Fruit fly (Drosophila melanogaster) whole organism, embryonic: ENCODE measurements around the gene Mlc2.

Experiments used
- CG10321 ChIP-seq: fragments of 200-800 bp; sonication (Bioruptor generic); IDR thresholded peaks from 2 replicates; pipeline ENCODE4 v1.3.6; 2022; ENCODE audit warnings: missing biosample characterization, missing genetic modification characterization
- CG11247 ChIP-seq: fragments of 200-800 bp; sonication (Bioruptor generic); IDR thresholded peaks from 2 replicates; pipeline ENCODE4 v1.3.6; 2022; ENCODE audit warnings: missing biosample characterization, missing genetic modification characterization
- CG11560 ChIP-seq: fragments of 200-800 bp; sonication (Bioruptor generic); IDR thresholded peaks from 3 replicates; pipeline ENCODE4 v1.3.6; 2022; ENCODE audit warnings: missing biosample characterization, missing genetic modification characterization
- CG12071 ChIP-seq: fragments of 200-800 bp; sonication (Bioruptor generic); optimal IDR thresholded peaks from 3 replicates; lab custom pipeline; 2018; ENCODE audit warnings: missing biosample characterization, mild to moderate bottlenecking, missing genetic modification characterization
- CG12769 ChIP-seq: fragments of 200-800 bp; sonication (Bioruptor generic); optimal IDR thresholded peaks from 2 replicates; lab custom pipeline; 2019; ENCODE audit warnings: missing biosample characterization, mild to moderate bottlenecking, missing genetic modification characterization, moderate library complexity
- CG13894 ChIP-seq: fragments of 200-800 bp; sonication (Bioruptor generic); optimal IDR thresholded peaks from 3 replicates; lab custom pipeline; 2018; ENCODE audit warnings: missing biosample characterization, mild to moderate bottlenecking, missing genetic modification characterization, moderate library complexity
- CG1647 ChIP-seq: fragments of 200-800 bp; sonication (Bioruptor generic); optimal IDR thresholded peaks from 3 replicates; lab custom pipeline; 2016; ENCODE audit warnings: missing biosample characterization, missing genetic modification characterization
- CG16815 ChIP-seq: fragments of 200-800 bp; sonication (Bioruptor generic); optimal IDR thresholded peaks from 3 replicates; lab custom pipeline; 2017; ENCODE audit warnings: missing biosample characterization, mild to moderate bottlenecking, missing genetic modification characterization
- CG17361 ChIP-seq: fragments of 200-800 bp; sonication (Bioruptor generic); IDR thresholded peaks from 3 replicates; pipeline ENCODE4 v1.3.6; 2022; ENCODE audit warnings: missing biosample characterization, missing genetic modification characterization
- CG17385 ChIP-seq: fragments of 200-800 bp; sonication (Bioruptor generic); optimal IDR thresholded peaks from 3 replicates; lab custom pipeline; 2018; ENCODE audit warnings: missing biosample characterization, mild to moderate bottlenecking, missing genetic modification characterization
- CG17612 ChIP-seq: fragments of 200-800 bp; sonication (Bioruptor generic); IDR thresholded peaks from 2 replicates; pipeline ENCODE4 v1.3.6; 2022; ENCODE audit warnings: missing biosample characterization, missing genetic modification characterization
- CG17802 ChIP-seq: fragments of 200-800 bp; sonication (Bioruptor generic); optimal IDR thresholded peaks from 2 replicates; lab custom pipeline; 2018; ENCODE audit warnings: missing biosample characterization, mild to moderate bottlenecking, missing genetic modification characterization, moderate library complexity
- CG1832 ChIP-seq: fragments of 200-800 bp; sonication (Bioruptor generic); optimal IDR thresholded peaks from 2 replicates; lab custom pipeline; 2017; ENCODE audit warnings: missing biosample characterization, mild to moderate bottlenecking, missing genetic modification characterization, inconsistent platforms
- CG2678 ChIP-seq: fragments of 200-800 bp; sonication (Bioruptor generic); optimal IDR thresholded peaks from 3 replicates; lab custom pipeline; 2019; ENCODE audit warnings: missing biosample characterization, mild to moderate bottlenecking, missing genetic modification characterization, moderate library complexity
- CG32767 ChIP-seq: fragments of 200-800 bp; sonication (Bioruptor generic); IDR thresholded peaks from 2 replicates; pipeline ENCODE4 v1.3.6; 2022; ENCODE audit warnings: missing biosample characterization, missing genetic modification characterization
- CG3407 ChIP-seq: fragments of 200-800 bp; sonication (Bioruptor generic); optimal IDR thresholded peaks from 2 replicates; lab custom pipeline; 2018; ENCODE audit warnings: missing biosample characterization, mild to moderate bottlenecking, missing genetic modification characterization
- CG3838 ChIP-seq: fragments of 200-800 bp; sonication (Bioruptor generic); optimal IDR thresholded peaks from 3 replicates; lab custom pipeline; 2016; ENCODE audit warnings: missing biosample characterization, missing genetic modification characterization
- CG43689 ChIP-seq: fragments of 200-800 bp; sonication (Bioruptor generic); IDR thresholded peaks from 2 replicates; pipeline ENCODE4 v1.3.6; 2022; ENCODE audit warnings: missing biosample characterization, missing genetic modification characterization
- CG5953 ChIP-seq: fragments of 200-800 bp; sonication (Bioruptor generic); IDR thresholded peaks from 2 replicates; pipeline ENCODE4 v1.3.6; 2022; ENCODE audit warnings: missing biosample characterization, missing genetic modification characterization
- CG6654 ChIP-seq: fragments of 200-800 bp; sonication (Bioruptor generic); optimal IDR thresholded peaks from 2 replicates; lab custom pipeline; 2017; ENCODE audit warnings: missing biosample characterization, mild to moderate bottlenecking, missing genetic modification characterization
- CG8944 ChIP-seq: fragments of 200-800 bp; sonication (Bioruptor generic); optimal IDR thresholded peaks from 3 replicates; lab custom pipeline; 2016; ENCODE audit warnings: missing biosample characterization, missing genetic modification characterization
- CHES-1-like ChIP-seq: fragments of 200-800 bp; sonication (Bioruptor generic); optimal IDR thresholded peaks from 2 replicates; lab custom pipeline; 2016; ENCODE audit warnings: missing biosample characterization, missing genetic modification characterization
- Deaf1 ChIP-seq: fragments of 200-800 bp; optimal IDR thresholded peaks from 3 replicates; lab custom pipeline; 2019; ENCODE audit warnings: missing biosample characterization, mild to moderate bottlenecking, missing genetic modification characterization, moderate library complexity
- ERR ChIP-seq: fragments of 200-800 bp; sonication (Bioruptor generic); optimal IDR thresholded peaks from 2 replicates; lab custom pipeline; 2016; ENCODE audit warnings: missing biosample characterization, missing genetic modification characterization
- Fer3 ChIP-seq: fragments of 200-800 bp; sonication (Bioruptor generic); optimal IDR thresholded peaks from 2 replicates; lab custom pipeline; 2018; ENCODE audit warnings: missing biosample characterization, mild to moderate bottlenecking, missing genetic modification characterization, moderate library complexity
- H2.0 ChIP-seq: fragments of 200-800 bp; sonication (Bioruptor generic); IDR thresholded peaks from 2 replicates; pipeline ENCODE4 v1.3.6; 2022; ENCODE audit warnings: missing biosample characterization, missing genetic modification characterization
- HmgZ ChIP-seq: fragments of 200-800 bp; sonication (Bioruptor generic); optimal IDR thresholded peaks from 2 replicates; lab custom pipeline; 2018; ENCODE audit warnings: missing biosample characterization, mild to moderate bottlenecking, missing genetic modification characterization
- Med ChIP-seq: fragments of 200-800 bp; sonication (Bioruptor generic); peaks from one replicate; lab custom pipeline; 2016; ENCODE audit warnings: missing biosample characterization, missing genetic modification characterization, mild to moderate bottlenecking, inconsistent platforms, moderate library complexity
- NFAT ChIP-seq: fragments of 200-800 bp; sonication (Bioruptor generic); IDR thresholded peaks from 2 replicates; pipeline ENCODE4 v1.3.6; 2022; ENCODE audit warnings: missing biosample characterization, missing genetic modification characterization
- Nf-YA ChIP-seq: fragments of 200-800 bp; sonication (Bioruptor generic); IDR thresholded peaks from 2 replicates; pipeline ENCODE4 v1.3.6; 2022; ENCODE audit warnings: missing biosample characterization, missing genetic modification characterization
- Nf-YB ChIP-seq: fragments of 200-800 bp; sonication (Bioruptor generic); optimal IDR thresholded peaks from 3 replicates; lab custom pipeline; 2019; ENCODE audit warnings: missing biosample characterization, mild to moderate bottlenecking, missing genetic modification characterization, moderate library complexity
- Nf-YC ChIP-seq: fragments of 200-800 bp; optimal IDR thresholded peaks from 3 replicates; lab custom pipeline; 2019; ENCODE audit warnings: missing biosample characterization, mild to moderate bottlenecking, missing genetic modification characterization, moderate library complexity
- Tbp ChIP-seq: fragments of >200 bp; optimal IDR thresholded peaks from 2 replicates; lab custom pipeline; 2018; ENCODE audit warnings: missing biosample characterization, missing genetic modification characterization
- al ChIP-seq: fragments of 200-800 bp; sonication (Bioruptor generic); IDR thresholded peaks from 2 replicates; pipeline ENCODE4 v1.3.6; 2022; ENCODE audit warnings: missing biosample characterization, missing genetic modification characterization
- ap ChIP-seq: fragments of 200-800 bp; sonication (Bioruptor generic); IDR thresholded peaks from 2 replicates; pipeline ENCODE4 v1.3.6; 2022; ENCODE audit warnings: missing biosample characterization, missing genetic modification characterization
- cas ChIP-seq: fragments of 200-800 bp; sonication (Bioruptor generic); IDR thresholded peaks from 2 replicates; pipeline ENCODE4 v1.3.6; 2022; ENCODE audit warnings: missing biosample characterization, missing genetic modification characterization
- ci ChIP-seq: fragments of 200-800 bp; sonication (Bioruptor generic); IDR thresholded peaks from 3 replicates; pipeline ENCODE4 v1.3.6; 2022; ENCODE audit warnings: missing biosample characterization, missing genetic modification characterization
- crol ChIP-seq: fragments of 200-800 bp; sonication (Bioruptor generic); IDR thresholded peaks from 2 replicates; pipeline ENCODE4 v1.3.6; 2022; ENCODE audit warnings: missing biosample characterization, missing genetic modification characterization
- gce ChIP-seq: fragments of 200-800 bp; sonication (Bioruptor generic); IDR thresholded peaks from 3 replicates; pipeline ENCODE4 v1.3.6; 2022; ENCODE audit warnings: missing biosample characterization, missing genetic modification characterization
- gcm2 ChIP-seq: fragments of 200-800 bp; sonication (Bioruptor generic); optimal IDR thresholded peaks from 2 replicates; lab custom pipeline; 2016; ENCODE audit warnings: missing biosample characterization, missing genetic modification characterization
- hkb ChIP-seq, 2 experiments: fragments of 200-800 bp in 1 of 2; fragments of >200 bp in 1 of 2; sonication (Bioruptor generic) in 1 of 2; IDR thresholded peaks in 1 of 2; optimal IDR thresholded peaks in 1 of 2; 2 replicates each; pipeline versions ENCODE4 v1.3.6 to Lab custom; 2017 to 2022; ENCODE audit warnings: missing biosample characterization in 1 of 2, missing genetic modification characterization in 1 of 2
- inv ChIP-seq: fragments of 200-800 bp; sonication (Bioruptor generic); IDR thresholded peaks from 2 replicates; pipeline ENCODE4 v1.3.6; 2022; ENCODE audit warnings: missing biosample characterization, missing genetic modification characterization; ENCODE audit not compliant: partially characterized antibody
- knrl ChIP-seq: fragments of 200-800 bp; sonication (Bioruptor generic); IDR thresholded peaks from 3 replicates; pipeline ENCODE4 v1.3.6; 2022; ENCODE audit warnings: missing biosample characterization, missing genetic modification characterization; ENCODE audit not compliant: partially characterized antibody
- nerfin-1 ChIP-seq: fragments of 200-800 bp; sonication (Bioruptor generic); optimal IDR thresholded peaks from 3 replicates; lab custom pipeline; 2019; ENCODE audit warnings: missing biosample characterization, mild to moderate bottlenecking, missing genetic modification characterization, moderate library complexity
- row ChIP-seq: fragments of 200-800 bp; sonication (Bioruptor generic); IDR thresholded peaks from 3 replicates; pipeline ENCODE4 v1.3.6; 2022; ENCODE audit warnings: missing biosample characterization, missing genetic modification characterization
- sr ChIP-seq: fragments of 200-800 bp; sonication (Bioruptor generic); IDR thresholded peaks from 3 replicates; pipeline ENCODE4 v1.3.6; 2022; ENCODE audit warnings: missing biosample characterization, missing genetic modification characterization
- stwl ChIP-seq: fragments of 200-800 bp; sonication (Bioruptor generic); optimal IDR thresholded peaks from 3 replicates; lab custom pipeline; 2018; ENCODE audit warnings: missing biosample characterization, mild to moderate bottlenecking, missing genetic modification characterization, moderate library complexity
- trem ChIP-seq: fragments of 200-800 bp; optimal IDR thresholded peaks from 3 replicates; lab custom pipeline; 2019; ENCODE audit warnings: missing biosample characterization, mild to moderate bottlenecking, missing genetic modification characterization, moderate library complexity
- trh ChIP-seq: fragments of 200-800 bp; sonication (Bioruptor generic); optimal IDR thresholded peaks from 2 replicates; lab custom pipeline; 2016; ENCODE audit warnings: missing biosample characterization, missing genetic modification characterization
- unpg ChIP-seq: fragments of 200-800 bp; sonication (Bioruptor generic); optimal IDR thresholded peaks from 3 replicates; lab custom pipeline; 2018; ENCODE audit warnings: missing biosample characterization, mild to moderate bottlenecking, missing genetic modification characterization, moderate library complexity

Gene Mlc2

dm6 chr3R:30174160-30175002 is at the start of gene Mlc2:
TSS of gene Mlc2 (minus strand) at chr3R:30174551.
- TF ChIP-seq Med (peak; percentile 53), ap (GFP tag; lab: Robert Waterston, UW) (no peak), nerfin-1 (no peak), CG5953 (no peak), Nf-YC (tag; lab: Kevin White, UChicago) (peak; percentile 43), CHES-1-like (GFP tag; lab: Kevin White, UChicago) (no peak), H2.0 (GFP tag; lab: Robert Waterston, UW) (no peak), CG8944 (GFP tag; lab: Kevin White, UChicago) (no peak), CG43689 (GFP tag; lab: Robert Waterston, UW) (no peak), CG32767 (peak; percentile 37; the same call in 1 of the 2 replicates), sr (GFP tag; lab: Robert Waterston, UW) (peak; percentile 52; the same call in 1 of the 3 replicates), crol (peak; percentile 66), inv (no peak), CG12071 (GFP tag; lab: Kevin White, UChicago) (no peak), knrl (GFP tag; lab: Robert Waterston, UW) (no peak), CG3407 (GFP tag; lab: Kevin White, UChicago) (no peak), CG2678 (tag; lab: Kevin White, UChicago) (no peak), CG10321 (GFP tag; lab: Robert Waterston, UW) (no peak), row (GFP tag; lab: Robert Waterston, UW) (no peak), ERR (GFP tag; lab: Kevin White, UChicago) (no peak), Deaf1 (tag; lab: Kevin White, UChicago) (peak; percentile 95), Nf-YA (GFP tag; lab: Robert Waterston, UW) (no peak), CG17361 (GFP tag; lab: Robert Waterston, UW) (no peak), CG3838 (no peak), Fer3 (tag; lab: Kevin White, UChicago) (no peak), CG13894 (no peak), CG11560 (tag; lab: Robert Waterston, UW) (no peak), Nf-YB (peak; percentile 48), CG12769 (tag; lab: Kevin White, UChicago) (peak; percentile 44), CG1647 (GFP tag; lab: Kevin White, UChicago) (no peak), unpg (GFP tag; lab: Kevin White, UChicago) (no peak), stwl (tag; lab: Kevin White, UChicago) (no peak), ci (no peak), hkb (optimal IDR thresholded peaks at IDR 0.05; lab: Kevin White, UChicago) (no peak), hkb (GFP tag; IDR thresholded peaks at IDR 0.05; lab: Robert Waterston, UW) (no peak), al (GFP tag; lab: Robert Waterston, UW) (no peak), Tbp (GFP tag; lab: Kevin White, UChicago) (no peak), trem (tag; lab: Kevin White, UChicago) (no peak), gcm2 (GFP tag; lab: Kevin White, UChicago) (no peak), HmgZ (no peak), NFAT (GFP tag; lab: Robert Waterston, UW) (no peak), CG11247 (no peak), CG16815 (GFP tag; lab: Kevin White, UChicago) (no peak), cas (GFP tag; lab: Robert Waterston, UW) (no peak), gce (GFP tag; lab: Robert Waterston, UW) (0 out of 3 replicates have a peak, but pooled peaks have one; percentile 27), CG6654 (GFP tag; lab: Kevin White, UChicago) (no peak), trh (GFP tag; lab: Kevin White, UChicago) (no peak), CG17385 (GFP tag; lab: Kevin White, UChicago) (peak; percentile 60), CG17612 (GFP tag; lab: Robert Waterston, UW) (no peak), CG1832 (no peak), CG17802 (tag; lab: Kevin White, UChicago) (no peak)
